Fruit fly (Drosophila melanogaster) whole organism, prepupa: Measurements from ENCODE around the gene Dhfr.

Source experiments
- Blimp-1 ChIP-seq: fragments of 200-800 bp; sonication (Bioruptor generic); optimal IDR thresholded peaks from 3 replicates; lab custom pipeline; 2017; ENCODE audit warnings: missing biosample characterization, missing genetic modification characterization, mild to moderate bottlenecking, moderate library complexity, missing genetic modification reagents
- CG10669 ChIP-seq: fragments of 200-800 bp; sonication (Bioruptor generic); optimal IDR thresholded peaks from 3 replicates; lab custom pipeline; 2018; ENCODE audit warnings: missing biosample characterization, mild to moderate bottlenecking, missing genetic modification characterization, moderate library complexity
- CG11294 ChIP-seq: fragments of 200-800 bp; sonication (Bioruptor generic); IDR thresholded peaks from 2 replicates; pipeline ENCODE4 v1.3.6; 2022; ENCODE audit warnings: missing biosample characterization, missing genetic modification characterization
- CG11762 ChIP-seq: fragments of 200-800 bp; sonication (Bioruptor generic); optimal IDR thresholded peaks from 3 replicates; lab custom pipeline; 2016; ENCODE audit warnings: missing biosample characterization, missing genetic modification characterization; ENCODE audit not compliant: insufficient read depth
- CG11902 ChIP-seq: fragments of 200-800 bp; sonication (Bioruptor generic); optimal IDR thresholded peaks from 3 replicates; lab custom pipeline; 2016; ENCODE audit warnings: missing biosample characterization, missing genetic modification characterization
- CG16779 ChIP-seq: fragments of 200-800 bp; sonication (Bioruptor generic); optimal IDR thresholded peaks from 3 replicates; lab custom pipeline; 2017; ENCODE audit warnings: missing biosample characterization, mild to moderate bottlenecking, missing genetic modification characterization
- CG3032 ChIP-seq: fragments of 200-800 bp; optimal IDR thresholded peaks from 2 replicates; lab custom pipeline; 2019; ENCODE audit warnings: missing biosample characterization, mild to moderate bottlenecking, missing genetic modification characterization, moderate library complexity
- CG32006 ChIP-seq: fragments of 200-800 bp; sonication (Bioruptor generic); optimal IDR thresholded peaks from 3 replicates; lab custom pipeline; 2017; ENCODE audit warnings: missing biosample characterization, mild to moderate bottlenecking, missing genetic modification characterization
- CG34406 ChIP-seq: fragments of 200-800 bp; sonication (Bioruptor generic); optimal IDR thresholded peaks from 3 replicates; lab custom pipeline; 2016; ENCODE audit warnings: missing biosample characterization, missing genetic modification characterization
- CG3919 ChIP-seq: fragments of 200-800 bp; sonication (Bioruptor generic); optimal IDR thresholded peaks from 3 replicates; lab custom pipeline; 2016; ENCODE audit warnings: missing biosample characterization, missing genetic modification characterization
- CG4318 ChIP-seq: fragments of 200-800 bp; sonication (Bioruptor generic); optimal IDR thresholded peaks from 3 replicates; lab custom pipeline; 2017; ENCODE audit warnings: missing biosample characterization, mild to moderate bottlenecking, missing genetic modification characterization
- CG6163 ChIP-seq: fragments of 200-800 bp; sonication (Bioruptor generic); IDR thresholded peaks from 3 replicates; pipeline ENCODE4 v1.3.6; 2022; ENCODE audit warnings: missing biosample characterization, missing genetic modification characterization
- CG6276 ChIP-seq: fragments of 200-800 bp; sonication (Bioruptor generic); optimal IDR thresholded peaks from 2 replicates; lab custom pipeline; 2017; ENCODE audit warnings: missing biosample characterization, mild to moderate bottlenecking, missing genetic modification characterization
- CG6854 ChIP-seq: fragments of 200-800 bp; sonication (Bioruptor generic); optimal IDR thresholded peaks from 2 replicates; lab custom pipeline; 2017; ENCODE audit warnings: missing biosample characterization, mild to moderate bottlenecking, missing genetic modification characterization
- CG7368 ChIP-seq: fragments of 200-800 bp; sonication (Bioruptor generic); optimal IDR thresholded peaks from 3 replicates; lab custom pipeline; 2016; ENCODE audit warnings: missing biosample characterization, missing genetic modification characterization
- CG8119 ChIP-seq: fragments of 200-800 bp; sonication (Bioruptor generic); IDR thresholded peaks from 3 replicates; pipeline ENCODE4 v1.3.6; 2022; ENCODE audit warnings: missing biosample characterization, missing genetic modification characterization
- CG8319 ChIP-seq: fragments of 200-800 bp; sonication (Bioruptor generic); optimal IDR thresholded peaks from 3 replicates; lab custom pipeline; 2016; ENCODE audit warnings: missing biosample characterization, missing genetic modification characterization
- CG8632 ChIP-seq: fragments of 200-800 bp; sonication (Bioruptor generic); optimal IDR thresholded peaks from 3 replicates; lab custom pipeline; 2016; ENCODE audit warnings: missing biosample characterization, missing genetic modification characterization
- Eip78C ChIP-seq: fragments of 200-800 bp; sonication (Bioruptor generic); peaks from one replicate; lab custom pipeline; 2016; ENCODE audit warnings: missing biosample characterization, missing genetic modification characterization
- Eip93F ChIP-seq: fragments of 200-800 bp; sonication (Bioruptor generic); optimal IDR thresholded peaks from 2 replicates; lab custom pipeline; 2016; ENCODE audit warnings: missing biosample characterization, mild to moderate bottlenecking, missing genetic modification characterization
- Ets21C ChIP-seq: fragments of 200-800 bp; sonication (Bioruptor generic); optimal IDR thresholded peaks from 3 replicates; lab custom pipeline; 2016; ENCODE audit warnings: missing biosample characterization, missing genetic modification characterization
- Ets96B ChIP-seq: fragments of 200-800 bp; optimal IDR thresholded peaks from 2 replicates; lab custom pipeline; 2019; ENCODE audit warnings: missing biosample characterization, mild to moderate bottlenecking, missing genetic modification characterization, moderate library complexity
- Gug ChIP-seq: fragments of 200-800 bp; sonication (Bioruptor generic); IDR thresholded peaks from 2 replicates; pipeline ENCODE4 v1.3.6; 2022; ENCODE audit warnings: missing biosample characterization, missing genetic modification characterization
- Hr39 ChIP-seq: fragments of 200-800 bp; sonication (Bioruptor generic); optimal IDR thresholded peaks from 2 replicates; lab custom pipeline; 2016; ENCODE audit warnings: missing biosample characterization, missing genetic modification characterization
- OdsH ChIP-seq: fragments of 200-800 bp; sonication (Bioruptor generic); optimal IDR thresholded peaks from 3 replicates; lab custom pipeline; 2016; ENCODE audit warnings: missing biosample characterization, missing genetic modification characterization
- Smox ChIP-seq: fragments of 200-800 bp; sonication (Bioruptor generic); optimal IDR thresholded peaks from 3 replicates; lab custom pipeline; 2016; ENCODE audit warnings: missing biosample characterization, missing genetic modification characterization
- Sox102F ChIP-seq: fragments of 200-800 bp; sonication (Bioruptor generic); optimal IDR thresholded peaks from 2 replicates; lab custom pipeline; 2016; ENCODE audit warnings: missing biosample characterization, mild to moderate bottlenecking, missing genetic modification characterization
- Sox14 ChIP-seq: fragments of 200-800 bp; sonication (Bioruptor generic); optimal IDR thresholded peaks from 3 replicates; lab custom pipeline; 2016; ENCODE audit warnings: missing biosample characterization, missing genetic modification characterization
- achi ChIP-seq: fragments of 200-800 bp; sonication (Bioruptor generic); optimal IDR thresholded peaks from 3 replicates; lab custom pipeline; 2016; ENCODE audit warnings: missing biosample characterization, missing genetic modification characterization
- cyc ChIP-seq: fragments of 200-800 bp; sonication (Bioruptor generic); optimal IDR thresholded peaks from 3 replicates; lab custom pipeline; 2016; ENCODE audit warnings: missing biosample characterization, missing genetic modification characterization
- dac ChIP-seq: fragments of 200-800 bp; sonication (Bioruptor generic); optimal IDR thresholded peaks from 2 replicates; lab custom pipeline; 2017; ENCODE audit warnings: missing biosample characterization, mild to moderate bottlenecking, missing genetic modification characterization
- dsx ChIP-seq: fragments of 200-800 bp; optimal IDR thresholded peaks from 3 replicates; lab custom pipeline; 2019; ENCODE audit warnings: missing biosample characterization, mild to moderate bottlenecking, missing genetic modification characterization, moderate library complexity; ENCODE audit not compliant: poor library complexity, severe bottlenecking
- eg ChIP-seq: fragments of 200-800 bp; sonication (Bioruptor generic); IDR thresholded peaks from 3 replicates; pipeline ENCODE4 v1.3.6; 2022; ENCODE audit warnings: missing biosample characterization, missing genetic modification characterization
- esn ChIP-seq: fragments of 200-800 bp; sonication (Bioruptor generic); optimal IDR thresholded peaks from 2 replicates; lab custom pipeline; 2016; ENCODE audit warnings: missing biosample characterization, mild to moderate bottlenecking, missing genetic modification characterization, moderate library complexity
- fd59A ChIP-seq: fragments of 200-800 bp; sonication (Bioruptor generic); optimal IDR thresholded peaks from 2 replicates; lab custom pipeline; 2017; ENCODE audit warnings: missing biosample characterization, mild to moderate bottlenecking, missing genetic modification characterization, missing genetic modification reagents
- fd85E ChIP-seq: fragments of 200-800 bp; sonication (Bioruptor generic); optimal IDR thresholded peaks from 3 replicates; lab custom pipeline; 2016; ENCODE audit warnings: missing biosample characterization, missing genetic modification characterization
- lz ChIP-seq: fragments of 200-800 bp; sonication (Bioruptor generic); optimal IDR thresholded peaks from 3 replicates; lab custom pipeline; 2016; ENCODE audit warnings: missing biosample characterization, missing genetic modification characterization
- net ChIP-seq: fragments of 200-800 bp; sonication (Bioruptor generic); optimal IDR thresholded peaks from 3 replicates; lab custom pipeline; 2016; ENCODE audit warnings: missing biosample characterization, missing genetic modification characterization
- pdm3 ChIP-seq: fragments of 200-800 bp; sonication (Bioruptor generic); optimal IDR thresholded peaks from 3 replicates; lab custom pipeline; 2016; ENCODE audit warnings: missing biosample characterization, missing genetic modification characterization
- spab ChIP-seq: fragments of 200-800 bp; sonication (Bioruptor generic); optimal IDR thresholded peaks from 2 replicates; lab custom pipeline; 2017; ENCODE audit warnings: missing biosample characterization, mild to moderate bottlenecking, missing genetic modification characterization, missing genetic modification reagents
- svp ChIP-seq: fragments of 200-800 bp; sonication (Bioruptor generic); peaks from one replicate; lab custom pipeline; 2016; ENCODE audit warnings: missing biosample characterization, missing genetic modification characterization
- topi ChIP-seq: fragments of 200-800 bp; sonication (Bioruptor generic); optimal IDR thresholded peaks from 3 replicates; lab custom pipeline; 2016; ENCODE audit warnings: missing biosample characterization, missing genetic modification characterization
- vri ChIP-seq: fragments of 200-800 bp; sonication (Bioruptor generic); optimal IDR thresholded peaks from 3 replicates; lab custom pipeline; 2016; ENCODE audit warnings: missing biosample characterization, mild to moderate bottlenecking, missing genetic modification characterization

Dhfr gene

dm6 chr3R:16524593-16525111 is 43.7 kb downstream of the Dhfr start (continued):
- TF ChIP-seq pdm3 (GFP tag; lab: Kevin White, UChicago) (peak; percentile 53), CG6276 (GFP tag; lab: Kevin White, UChicago) (no peak), spab (peak; percentile 35), CG16779 (tag; lab: Kevin White, UChicago) (no peak), Ets96B (tag; lab: Kevin White, UChicago) (peak; percentile 58), CG3032 (tag; lab: Kevin White, UChicago) (peak; percentile 45), dsx (no peak), CG8119 (GFP tag; lab: Robert Waterston, UW) (no peak), Hr39 (GFP tag; lab: Kevin White, UChicago) (no peak), CG32006 (GFP tag; lab: Kevin White, UChicago) (peak; percentile 73), achi (GFP tag; lab: Kevin White, UChicago) (peak; percentile 21), CG10669 (GFP tag; lab: Kevin White, UChicago) (peak; percentile 53), esn (GFP tag; lab: Kevin White, UChicago) (no peak), CG3919 (GFP tag; lab: Kevin White, UChicago) (peak; percentile 47), Ets21C (no peak), Blimp-1 (no peak)

- TF ChIP-seq dsx (no peak), eg (GFP tag; lab: Robert Waterston, UW) (no peak), dac (no peak), net (GFP tag; lab: Kevin White, UChicago) (no peak), CG7368 (GFP tag; lab: Kevin White, UChicago) (no peak), CG8119 (GFP tag; lab: Robert Waterston, UW) (no peak), vri (no peak), topi (no peak), Gug (no peak), achi (GFP tag; lab: Kevin White, UChicago) (no peak), CG34406 (GFP tag; lab: Kevin White, UChicago) (no peak), CG11762 (GFP tag; lab: Kevin White, UChicago) (no peak), cyc (GFP tag; lab: Kevin White, UChicago) (no peak)
- TF ChIP-seq, all 60 proteins: peak for 0
These were observed 44.6 kb downstream of the Dhfr start for dm6 chr3R:16525555-16525954.

DNA sequence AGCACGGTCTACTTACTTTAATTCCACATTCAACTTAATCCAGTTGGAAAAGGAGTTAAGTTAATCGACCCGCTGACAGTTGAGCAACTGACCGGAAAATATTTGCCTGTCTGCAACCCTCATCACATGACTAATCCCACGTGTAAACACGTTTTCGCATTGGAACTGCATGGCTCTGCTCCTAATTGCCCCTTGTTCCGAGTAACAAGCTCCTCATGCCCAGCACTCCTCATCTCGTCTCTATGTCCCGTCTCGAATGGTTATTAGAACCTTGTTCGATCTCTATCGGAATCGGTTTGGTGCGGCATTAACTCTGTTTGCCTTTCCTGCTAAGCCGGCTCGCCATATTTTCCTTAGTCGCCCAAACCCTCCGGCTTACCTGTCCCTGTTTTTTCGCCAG is 45.3 kb downstream of the Dhfr start:
- no peak for TF ChIP-seq dsx
- TF ChIP-seq CG11902 (GFP tag; lab: Kevin White, UChicago) = no peak
- TF ChIP-seq Eip93F (GFP tag; lab: Kevin White, UChicago) = no peak
- no peak for TF ChIP-seq CG32006 (GFP tag; lab: Kevin White, UChicago)
- TF ChIP-seq Sox102F = no peak
- no peak for TF ChIP-seq fd59A (GFP tag; lab: Kevin White, UChicago)

dm6 chr3R:16526697-16527370 is 45.9 kb downstream of the Dhfr start:
- TF ChIP-seq achi (GFP tag; lab: Kevin White, UChicago) = peak; percentile 78
- peak; percentile 38 for TF ChIP-seq lz (GFP tag; lab: Kevin White, UChicago)
- TF ChIP-seq spab = peak; percentile 75
- no peak for TF ChIP-seq vri
- TF ChIP-seq Smox (GFP tag; lab: Kevin White, UChicago) = peak; percentile 44
- no peak for TF ChIP-seq CG11294
- TF ChIP-seq Sox14 (GFP tag; lab: Kevin White, UChicago) = peak; percentile 83
- TF ChIP-seq CG4318 = peak; percentile 28
- peak; percentile 65 for TF ChIP-seq svp (GFP tag; lab: Kevin White, UChicago)
- peak; percentile 47 for TF ChIP-seq cyc (GFP tag; lab: Kevin White, UChicago)
- peak; percentile 17 for TF ChIP-seq Blimp-1
- peak; percentile 36 for TF ChIP-seq CG8319
- TF ChIP-seq CG3919 (GFP tag; lab: Kevin White, UChicago) = peak; percentile 76
- peak; percentile 78 for TF ChIP-seq fd85E (GFP tag; lab: Kevin White, UChicago)
- peak; percentile 70 for TF ChIP-seq CG3032 (tag; lab: Kevin White, UChicago)
- TF ChIP-seq OdsH (GFP tag; lab: Kevin White, UChicago) = peak; percentile 72
- TF ChIP-seq CG8119 (GFP tag; lab: Robert Waterston, UW) = peak; percentile 72
- peak; percentile 93 for TF ChIP-seq Eip78C (GFP tag; lab: Kevin White, UChicago)
- TF ChIP-seq CG6276 (GFP tag; lab: Kevin White, UChicago) = peak; percentile 27
- peak; percentile 72 for TF ChIP-seq fd59A (GFP tag; lab: Kevin White, UChicago)
- TF ChIP-seq CG6163 (GFP tag; lab: Robert Waterston, UW) = peak; percentile 83
- TF ChIP-seq topi = peak; percentile 60
- TF ChIP-seq CG16779 (tag; lab: Kevin White, UChicago) = peak; percentile 40
- no peak for TF ChIP-seq CG6854 (GFP tag; lab: Kevin White, UChicago)
- TF ChIP-seq Eip93F (GFP tag; lab: Kevin White, UChicago) = no peak
- peak; percentile 59 for TF ChIP-seq CG8632 (GFP tag; lab: Kevin White, UChicago)
